Worm (Caenorhabditis elegans): ENCODE measurements around the gene R12B2.8.

The R12B2.8 gene

DNA sequence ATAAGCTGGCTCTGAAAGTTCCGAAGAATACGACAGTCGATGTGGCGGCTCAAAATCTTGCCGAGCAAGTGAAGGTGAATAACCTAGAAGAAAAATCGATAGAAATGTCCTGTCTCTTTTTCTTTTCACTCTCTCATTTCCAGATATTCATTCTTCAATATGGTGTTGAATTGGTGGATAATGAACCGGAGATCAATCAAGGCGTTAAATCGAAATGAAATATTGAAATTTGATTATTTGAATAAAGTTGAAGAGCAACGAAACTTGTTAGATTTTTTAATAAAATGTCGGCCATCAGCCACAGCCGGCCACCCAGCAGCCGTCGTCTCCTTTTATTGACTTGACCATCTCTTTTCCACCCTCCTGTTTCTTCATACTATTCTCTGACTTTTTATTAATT lies 17.0 kb upstream of the R12B2.8 start, which contains the start of gene R12B2.2:
R12B2.2 (plus strand) TSS at position 301 of the 400 bp plus-strand sequence.
- TF ChIP-seq B0261.1 (tag; optimal IDR thresholded peaks at IDR 0.05) (no peak), F22D6.2 (tag; optimal IDR thresholded peaks at IDR 0.05) (no peak), let-526 (GFP tag; IDR thresholded peaks at IDR 0.05) (no peak), chd-7 (tag; optimal IDR thresholded peaks at IDR 0.05) (no peak), Y56A3A.18 (GFP tag; IDR thresholded peaks at IDR 0.05) (no peak)

DNA sequence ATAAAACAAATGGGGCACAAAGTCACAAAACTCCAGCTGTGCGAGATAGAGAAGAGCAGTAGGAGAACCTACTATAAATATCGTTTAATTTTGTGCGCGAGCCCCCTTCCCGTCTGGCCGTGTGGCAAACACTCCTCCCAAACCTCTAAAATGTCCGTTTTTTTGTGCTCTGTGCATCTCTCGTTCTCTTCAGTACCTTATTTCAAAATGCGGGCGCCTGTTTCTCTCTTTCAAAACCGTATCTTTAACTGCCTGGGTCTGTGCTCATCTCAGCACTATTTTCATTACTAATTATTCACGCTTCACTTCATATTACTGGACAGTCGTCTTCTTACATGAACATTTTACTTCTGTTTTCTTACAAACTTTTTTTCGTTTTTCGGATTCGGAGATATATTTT lies 13.7 kb upstream of the R12B2.8 start:
- TF ChIP-seq dpl-1 (GFP tag; optimal IDR thresholded peaks at IDR 0.05): no peak
- TF ChIP-seq attf-5 (GFP tag; optimal IDR thresholded peaks at IDR 0.05): peak; percentile 29
- no peak for TF ChIP-seq unc-130 (GFP tag; optimal IDR thresholded peaks at IDR 0.05)
- no peak for TF ChIP-seq lin-40 (tag; optimal IDR thresholded peaks at IDR 0.05)
- TF ChIP-seq dox-1 (GFP tag; IDR thresholded peaks at IDR 0.05): no peak
- TF ChIP-seq fkh-3 (tag; optimal IDR thresholded peaks at IDR 0.05): no peak
- TF ChIP-seq hmg-1.2 (GFP tag; IDR thresholded peaks at IDR 0.05): peak; percentile 32; the same call in 1 of the 2 replicates
- no peak for TF ChIP-seq B0019.2 (GFP tag; conservative IDR thresholded peaks at IDR 0.05)
- TF ChIP-seq ztf-26 (tag; optimal IDR thresholded peaks at IDR 0.05): no peak
- TF ChIP-seq F23B12.7 (tag; optimal IDR thresholded peaks at IDR 0.05; ENCODE audit: insufficient read depth): no peak
- no peak for TF ChIP-seq cebp-1 (GFP tag; IDR thresholded peaks at IDR 0.05)
- peak; percentile 64 for TF ChIP-seq cebp-1 (tag; optimal IDR thresholded peaks at IDR 0.05)
- peak; percentile 53 for TF ChIP-seq nhr-80 (tag; optimal IDR thresholded peaks at IDR 0.05)
- no peak for TF ChIP-seq C17E4.6 (GFP tag; IDR thresholded peaks at IDR 0.05)
- TF ChIP-seq lin-35 (GFP tag; optimal IDR thresholded peaks at IDR 0.05): no peak
- TF ChIP-seq sea-2 (GFP tag; IDR thresholded peaks at IDR 0.05): no peak
- no peak for TF ChIP-seq ztf-6 (GFP tag; IDR thresholded peaks at IDR 0.05)
- no peak for TF ChIP-seq D2030.7 (GFP tag; IDR thresholded peaks at IDR 0.05)
- no peak for TF ChIP-seq ets-4 (GFP tag; optimal IDR thresholded peaks at IDR 0.05)
- TF ChIP-seq F49E8.2 (tag; optimal IDR thresholded peaks at IDR 0.05; ENCODE audit: insufficient read depth): no peak
- TF ChIP-seq Y67H2A.10 (GFP tag; conservative IDR thresholded peaks at IDR 0.05): no peak

DNA sequence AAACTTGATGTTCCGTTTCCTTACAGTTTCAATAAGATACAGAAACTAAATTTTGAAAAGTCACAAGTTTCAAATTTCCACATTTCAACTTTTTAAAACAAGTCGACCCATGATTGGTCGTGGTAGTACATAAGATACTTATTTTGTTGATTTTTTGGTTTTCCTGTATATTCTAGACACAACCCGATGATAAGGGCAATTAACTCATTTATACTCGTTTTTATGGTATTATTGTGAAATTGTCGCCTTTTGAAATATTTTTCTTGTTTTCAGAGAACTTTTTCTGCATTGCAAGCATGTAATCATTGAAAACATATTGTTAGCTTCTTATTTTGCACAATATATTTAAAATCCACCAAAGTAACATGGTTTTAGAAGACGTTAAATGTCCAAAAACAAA lies 11.8 kb upstream of the R12B2.8 start:
- TF ChIP-seq cebp-1 (GFP tag; IDR thresholded peaks at IDR 0.05) (no peak), cebp-1 (tag; optimal IDR thresholded peaks at IDR 0.05) (peak; percentile 53), Y56A3A.18 (GFP tag; IDR thresholded peaks at IDR 0.05) (no peak)

DNA sequence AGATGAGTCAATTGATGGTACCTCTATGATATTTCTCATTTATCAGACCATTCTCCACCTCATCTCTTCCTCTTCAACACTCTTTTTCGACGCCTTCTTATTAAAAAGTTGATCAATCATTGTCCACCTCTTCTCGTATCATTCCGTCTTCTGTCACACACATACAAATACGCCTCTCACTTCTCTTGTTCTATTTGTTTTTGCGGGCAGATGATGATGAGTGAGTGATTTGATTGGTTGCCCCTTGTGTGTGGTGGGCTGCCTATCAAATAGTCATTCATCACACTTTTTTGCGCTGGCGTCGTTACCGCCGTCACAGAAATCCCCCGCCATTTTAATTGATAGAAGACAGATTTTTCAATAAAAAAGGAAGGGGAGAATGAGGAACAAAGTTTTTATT lies 11.0 kb upstream of the R12B2.8 start:
- TF ChIP-seq nhr-80 (tag; optimal IDR thresholded peaks at IDR 0.05) (peak; percentile 48), cebp-1 (GFP tag; IDR thresholded peaks at IDR 0.05) (no peak), cebp-1 (tag; optimal IDR thresholded peaks at IDR 0.05) (peak; percentile 18), lir-1 (GFP tag; conservative IDR thresholded peaks at IDR 0.05) (no peak)

DNA sequence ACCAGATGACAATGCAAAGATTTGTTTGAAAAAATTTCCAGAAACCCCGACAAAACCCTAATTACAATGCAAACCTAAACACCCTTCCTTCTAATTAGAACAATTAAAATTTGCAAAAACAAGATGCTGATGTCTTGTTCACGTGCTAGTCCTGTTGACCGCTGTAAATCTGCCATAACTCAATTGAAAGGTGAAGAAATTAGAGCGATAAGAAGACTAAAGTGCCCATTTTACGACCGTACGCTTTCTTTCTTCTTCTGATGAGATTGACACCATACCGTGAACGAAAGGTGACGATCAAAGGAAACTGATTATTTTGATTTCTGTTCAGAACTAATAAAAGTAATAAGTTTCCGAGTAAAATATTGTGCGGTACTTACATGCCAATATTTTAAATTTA lies 10.2 kb upstream of the R12B2.8 start:
- TF ChIP-seq let-607 (tag; optimal IDR thresholded peaks at IDR 0.05) (peak in 1 of 2 experiments; percentile 21), unc-62 (GFP tag; optimal IDR thresholded peaks at IDR 0.05) (peak; percentile 6), nhr-80 (tag; optimal IDR thresholded peaks at IDR 0.05) (peak; percentile 55), tbp1 (GFP tag; optimal IDR thresholded peaks at IDR 0.05) (peak; percentile 19), tbx-9 (tag; optimal IDR thresholded peaks at IDR 0.05; ENCODE audit: borderline replicate concordance) (no peak), him-1 (tag; optimal IDR thresholded peaks at IDR 0.05) (no peak)

Data from whole organism, young adult.